Worm (Caenorhabditis elegans) whole organism, L1 larva: Measurements from ENCODE around the gene F37B12.3.

Experiments
- F16B12.6 ChIP-seq: fragments of 150-350 bp; optimal IDR thresholded peaks from 2 replicates; lab custom pipeline; 2014; ENCODE audit warnings: missing biosample characterization, missing genetic modification characterization
- Y116A8C.19 ChIP-seq: sonication (generic microtip); optimal IDR thresholded peaks from 2 replicates; lab custom pipeline; 2016; ENCODE audit warnings: missing compliant biosample characterization, missing genetic modification characterization, borderline replicate concordance
- aha-1 ChIP-seq: fragments of 150-350 bp; optimal IDR thresholded peaks from 2 replicates; lab custom pipeline; 2014; ENCODE audit warnings: missing biosample characterization, missing genetic modification characterization
- alr-1 ChIP-seq: fragments of 200-800 bp; sonication (Bioruptor generic); optimal IDR thresholded peaks from 2 replicates; lab custom pipeline; 2018; ENCODE audit warnings: borderline replicate concordance, mild to moderate bottlenecking, missing genetic modification characterization, missing compliant biosample characterization
- aly-2 ChIP-seq: fragments of 150-350 bp; optimal IDR thresholded peaks from 2 replicates; lab custom pipeline; 2014; ENCODE audit warnings: missing biosample characterization, missing genetic modification characterization
- blmp-1 ChIP-seq: fragments of 150-350 bp; optimal IDR thresholded peaks from 2 replicates; lab custom pipeline; 2014; ENCODE audit warnings: missing biosample characterization, missing genetic modification characterization
- ceh-63 ChIP-seq: fragments of 200-800 bp; sonication (Bioruptor generic); optimal IDR thresholded peaks from 2 replicates; lab custom pipeline; 2018; ENCODE audit warnings: mild to moderate bottlenecking, missing genetic modification characterization, missing compliant biosample characterization
- ceh-82 ChIP-seq, 3 experiments: fragments of 150-350 bp in 1 of 3; sonication (generic microtip) in 2 of 3; optimal IDR thresholded peaks; 2 replicates each; lab custom pipeline; 2014 to 2017; ENCODE audit warnings: missing biosample characterization in 3 of 3, missing genetic modification characterization in 3 of 3
- ceh-88 ChIP-seq: fragments of 200-800 bp; sonication (Bioruptor generic); IDR thresholded peaks from 2 replicates; pipeline ENCODE4 v1.3.6; 2022; ENCODE audit warnings: missing genetic modification characterization, missing compliant biosample characterization
- dsc-1 ChIP-seq: sonication (generic microtip); optimal IDR thresholded peaks from 2 replicates; lab custom pipeline; 2016; ENCODE audit warnings: mild to moderate bottlenecking, missing genetic modification characterization, missing compliant biosample characterization
- efl-1 ChIP-seq, 4 experiments: fragments of 150-350 bp; optimal IDR thresholded peaks in 3 of 4; peaks in 1 of 4; 1 replicate in 1 of 4; 2 replicates in 3 of 4; lab custom pipeline; 2014; ENCODE audit warnings: missing biosample characterization in 2 of 4, missing genetic modification characterization in 2 of 4, missing genetic modification reagents in 2 of 4
- elt-2 ChIP-seq: sonication (generic microtip); optimal IDR thresholded peaks from 2 replicates; lab custom pipeline; 2016; ENCODE audit warnings: missing genetic modification characterization, mild to moderate bottlenecking, inconsistent platforms, missing compliant biosample characterization, missing genetic modification reagents
- fkh-4 ChIP-seq: sonication (generic microtip); optimal IDR thresholded peaks from 2 replicates; lab custom pipeline; 2016; ENCODE audit warnings: missing compliant biosample characterization, missing genetic modification characterization, borderline replicate concordance
- fkh-8 ChIP-seq: sonication (generic microtip); optimal IDR thresholded peaks from 2 replicates; lab custom pipeline; 2016; ENCODE audit warnings: mild to moderate bottlenecking, missing genetic modification characterization, missing compliant biosample characterization
- fos-1 ChIP-seq: fragments of 150-350 bp; optimal IDR thresholded peaks from 2 replicates; lab custom pipeline; 2014; ENCODE audit warnings: missing biosample characterization, missing genetic modification characterization
- lin-13 ChIP-seq: fragments of 150-350 bp; optimal IDR thresholded peaks from 2 replicates; lab custom pipeline; 2014; ENCODE audit warnings: missing biosample characterization, missing genetic modification reagents, missing genetic modification characterization
- lin-14 ChIP-seq: fragments of 200-800 bp; sonication (Bioruptor generic); optimal IDR thresholded peaks from 2 replicates; lab custom pipeline; 2018; ENCODE audit warnings: mild to moderate bottlenecking, missing genetic modification characterization, moderate library complexity, missing compliant biosample characterization
- lir-3 ChIP-seq: sonication (generic microtip); optimal IDR thresholded peaks from 2 replicates; lab custom pipeline; 2016; ENCODE audit warnings: mild to moderate bottlenecking, missing genetic modification characterization, moderate library complexity, missing compliant biosample characterization; ENCODE audit not compliant: poor library complexity
- mab-9 ChIP-seq: fragments of 200-800 bp; sonication (Bioruptor generic); IDR thresholded peaks from 2 replicates; pipeline ENCODE4 v1.3.6; 2022; ENCODE audit warnings: missing genetic modification reagents, missing genetic modification characterization, missing compliant biosample characterization
- mdl-1 ChIP-seq, 2 experiments: fragments of 150-350 bp; optimal IDR thresholded peaks; 2 replicates each; lab custom pipeline; 2014 to 2017; ENCODE audit warnings: missing biosample characterization in 2 of 2, missing genetic modification characterization in 2 of 2, inconsistent platforms in 1 of 2
- mep-1 ChIP-seq: fragments of 150-350 bp; optimal IDR thresholded peaks from 2 replicates; lab custom pipeline; 2014; ENCODE audit warnings: missing biosample characterization, missing genetic modification characterization
- nhr-11 ChIP-seq: fragments of 150-350 bp; optimal IDR thresholded peaks from 2 replicates; lab custom pipeline; 2014; ENCODE audit warnings: missing biosample characterization, missing genetic modification characterization
- nhr-47 ChIP-seq: sonication (generic microtip); optimal IDR thresholded peaks from 2 replicates; lab custom pipeline; 2016; ENCODE audit warnings: mild to moderate bottlenecking, missing genetic modification characterization, moderate library complexity, missing compliant biosample characterization
- nhr-84 ChIP-seq: sonication (generic microtip); optimal IDR thresholded peaks from 2 replicates; lab custom pipeline; 2017; ENCODE audit warnings: missing biosample characterization, missing genetic modification characterization
- pax-3 ChIP-seq: fragments of 200-800 bp; sonication (Bioruptor generic); optimal IDR thresholded peaks from 2 replicates; lab custom pipeline; 2018; ENCODE audit warnings: mild to moderate bottlenecking, missing genetic modification characterization, moderate library complexity, missing compliant biosample characterization
- snu-23 ChIP-seq: sonication (generic microtip); optimal IDR thresholded peaks from 2 replicates; lab custom pipeline; 2016; ENCODE audit warnings: missing genetic modification characterization, missing compliant biosample characterization
- sup-37 ChIP-seq: fragments of 200-800 bp; sonication (Bioruptor generic); optimal IDR thresholded peaks from 2 replicates; lab custom pipeline; 2018; ENCODE audit warnings: mild to moderate bottlenecking, missing genetic modification characterization, missing compliant biosample characterization
- tbx-2 ChIP-seq: sonication (generic microtip); optimal IDR thresholded peaks from 2 replicates; lab custom pipeline; 2016; ENCODE audit warnings: missing genetic modification characterization, missing compliant biosample characterization
- unc-86 ChIP-seq: sonication (generic microtip); optimal IDR thresholded peaks from 2 replicates; lab custom pipeline; 2016; ENCODE audit warnings: missing genetic modification characterization, missing compliant biosample characterization
- unc-98 ChIP-seq: fragments of 200-800 bp; sonication (Bioruptor generic); IDR thresholded peaks from 2 replicates; pipeline ENCODE4 v1.3.6; 2022; ENCODE audit warnings: missing genetic modification characterization, missing compliant biosample characterization
- vab-15 ChIP-seq: sonication (generic microtip); optimal IDR thresholded peaks from 2 replicates; lab custom pipeline; 2017; ENCODE audit warnings: missing genotype, mild to moderate bottlenecking, missing genetic modification characterization, missing compliant biosample characterization
- zag-1 ChIP-seq: fragments of 150-350 bp; optimal IDR thresholded peaks from 2 replicates; lab custom pipeline; 2014; ENCODE audit warnings: missing biosample characterization, missing genetic modification characterization
- zip-4 ChIP-seq: fragments of 200-800 bp; sonication (Bioruptor generic); optimal IDR thresholded peaks from 2 replicates; lab custom pipeline; 2018; ENCODE audit warnings: mild to moderate bottlenecking, missing genetic modification characterization, moderate library complexity, missing compliant biosample characterization

The F37B12.3 gene

ce11 chrII:9009976-9010702 is 31.1 kb downstream of the F37B12.3 start (continued):
- TF ChIP-seq alr-1 (tag; lab: Kevin White, UChicago) = no peak
- no peak for TF ChIP-seq fos-1 (tag; lab: Kevin White, UChicago)
- TF ChIP-seq F16B12.6 = no peak
- TF ChIP-seq lin-14 (GFP tag; lab: Kevin White, UChicago) = no peak
- TF ChIP-seq elt-2 (tag; lab: Kevin White, UChicago) = peak; percentile 88
- no peak for TF ChIP-seq zag-1 (tag; lab: Kevin White, UChicago)
- peak; percentile 55 for TF ChIP-seq dsc-1 (tag; lab: Kevin White, UChicago)
- no peak for TF ChIP-seq aha-1 (tag; lab: Kevin White, UChicago)
- TF ChIP-seq blmp-1 = no peak
- TF ChIP-seq snu-23 = no peak
- TF ChIP-seq nhr-84 = no peak
- no peak for TF ChIP-seq lir-3 (tag; lab: Kevin White, UChicago)
- no peak for TF ChIP-seq efl-1 (optimal IDR thresholded peaks at IDR 0.05; lab: Kevin White, UChicago)
- TF ChIP-seq efl-1 (GFP tag; optimal IDR thresholded peaks at IDR 0.05 in 1 of 2; lab: Kevin White, UChicago) = peak in 1 of 2 experiments; percentile 59
- peak; percentile 57 for TF ChIP-seq nhr-47 (tag; lab: Kevin White, UChicago)
- TF ChIP-seq sup-37 (GFP tag; lab: Kevin White, UChicago) = no peak
- no peak for TF ChIP-seq mdl-1 (tag; optimal IDR thresholded peaks at IDR 0.05; lab: Kevin White, UChicago)
- TF ChIP-seq mep-1 = no peak
- TF ChIP-seq ceh-88 = no peak
- no peak for TF ChIP-seq tbx-2 (tag; lab: Kevin White, UChicago)
- peak; percentile 82 for TF ChIP-seq fkh-8
- TF ChIP-seq unc-98 = no peak
- no peak for TF ChIP-seq unc-86
- TF ChIP-seq mab-9 (GFP tag; lab: Robert Waterston, UW) = no peak

- TF ChIP-seq ceh-82 (tag; optimal IDR thresholded peaks at IDR 0.05; lab: Kevin White, UChicago) (no peak), nhr-11 (no peak), aha-1 (tag; lab: Kevin White, UChicago) (no peak), pax-3 (tag; lab: Kevin White, UChicago) (no peak), zip-4 (GFP tag; lab: Kevin White, UChicago) (no peak), mab-9 (GFP tag; lab: Robert Waterston, UW) (no peak), ceh-63 (no peak), aly-2 (tag; lab: Kevin White, UChicago) (no peak), Y116A8C.19 (tag; lab: Kevin White, UChicago) (no peak), blmp-1 (no peak), fkh-4 (tag; lab: Kevin White, UChicago) (no peak), lin-13 (GFP tag; lab: Kevin White, UChicago) (no peak)
These were observed 33.5 kb downstream of the F37B12.3 start for ce11 chrII:9007741-9008140.

ce11 chrII:9005067-9005466 is 36.1 kb downstream of the F37B12.3 start, which contains the start of gene F44G4.7:
F44G4.7 (minus strand) TSS chrII:9005167.
- TF ChIP-seq fkh-8 = peak; percentile 7
- no peak for TF ChIP-seq vab-15 (tag; lab: Kevin White, UChicago)

DNA sequence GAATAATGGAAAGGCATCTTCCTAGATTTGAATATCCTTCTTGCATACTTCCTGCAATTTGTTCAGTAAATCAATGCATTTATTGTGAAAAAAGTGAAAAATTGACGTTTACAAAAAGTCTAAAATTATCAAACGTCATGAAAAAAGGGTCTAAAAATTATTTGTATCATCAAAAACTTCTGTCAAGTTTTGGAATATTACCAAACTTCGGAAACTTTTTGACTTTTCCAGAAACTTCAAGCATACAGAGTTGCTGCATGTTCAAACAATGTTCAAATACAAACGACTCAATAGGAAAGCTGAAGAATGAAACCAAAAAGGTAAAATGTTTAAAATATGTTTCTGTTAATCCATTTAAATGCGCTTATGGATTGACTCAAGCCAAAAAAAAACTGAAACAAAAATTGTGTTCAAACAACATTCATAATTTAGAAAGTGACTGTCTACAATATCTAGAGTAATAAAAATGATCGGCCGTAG is 39.4 kb downstream of the F37B12.3 start, which contains the start of gene F44G4.6:
Gene F44G4.6, minus strand, starts transcription at position 51 of the 480 bp plus-strand sequence.
- TF ChIP-seq efl-1 (optimal IDR thresholded peaks at IDR 0.05; lab: Kevin White, UChicago) = no peak
- TF ChIP-seq efl-1 (GFP tag; optimal IDR thresholded peaks at IDR 0.05 in 1 of 2; lab: Kevin White, UChicago) = peak in 1 of 2 experiments; percentile 28
- TF ChIP-seq fkh-4 (tag; lab: Kevin White, UChicago) = no peak
- TF ChIP-seq, all 84 proteins: peak for 1
